Worm (Caenorhabditis elegans): ENCODE measurements around the gene F43D2.3.

DNA sequence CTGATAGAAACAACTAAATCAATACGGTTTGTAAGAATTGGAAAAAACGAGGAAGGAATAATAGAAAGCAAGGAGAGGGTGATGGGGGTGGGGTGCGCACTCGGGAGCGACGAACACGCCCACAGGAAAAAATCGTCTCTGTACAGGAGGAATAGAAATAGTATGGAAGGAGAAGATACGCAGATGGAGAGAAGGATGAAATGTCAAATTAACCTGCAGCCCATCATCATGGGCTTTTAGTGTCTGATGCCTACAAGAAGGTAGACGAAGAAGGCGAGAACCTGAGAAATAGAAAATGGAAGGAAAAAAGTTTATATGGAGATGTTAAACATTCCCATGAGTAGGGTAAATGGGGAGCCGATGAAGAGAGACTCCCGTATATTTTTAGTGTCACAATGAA, 3.4 kb downstream of the F43D2.3 start, which contains the start of gene F43D2.6:
- TF ChIP-seq ces-1 (GFP tag; optimal IDR thresholded peaks at IDR 0.05) (no peak), unc-62 (GFP tag; optimal IDR thresholded peaks at IDR 0.05) (no peak), C34B4.2 (tag; optimal IDR thresholded peaks at IDR 0.05) (no peak)
